Worm (Caenorhabditis elegans) whole organism, L4 larva: ENCODE data around the gene F40F8.5.

Experiments
- F10B5.3 ChIP-seq: sonication (generic microtip); optimal IDR thresholded peaks from 2 replicates; lab custom pipeline; 2016; ENCODE audit warnings: mild to moderate bottlenecking, missing genetic modification characterization, missing compliant biosample characterization
- T26A8.4 ChIP-seq: fragments of 200-800 bp; sonication (Bioruptor generic); IDR thresholded peaks from 2 replicates; pipeline ENCODE4 v1.3.6; 2022; ENCODE audit warnings: missing genetic modification characterization, missing compliant biosample characterization
- Y75B8A.6 ChIP-seq: fragments of 200-800 bp; sonication (Bioruptor generic); IDR thresholded peaks from 2 replicates; pipeline ENCODE4 v1.3.6; 2022; ENCODE audit warnings: missing genetic modification reagents, missing genetic modification characterization, missing compliant biosample characterization
- ZK546.5 ChIP-seq, 2 experiments: sonication (generic microtip); optimal IDR thresholded peaks; 2 replicates each; lab custom pipeline; 2017; ENCODE audit warnings: missing biosample characterization in 2 of 2, missing genetic modification characterization in 2 of 2
- aha-1 ChIP-seq: fragments of 150-350 bp; peaks from one replicate; lab custom pipeline; 2014; ENCODE audit warnings: missing biosample characterization, missing genetic modification characterization
- aly-2 ChIP-seq: sonication (generic microtip); optimal IDR thresholded peaks from 2 replicates; lab custom pipeline; 2018; ENCODE audit warnings: missing biosample characterization, missing genetic modification characterization
- attf-4 ChIP-seq: sonication (generic microtip); optimal IDR thresholded peaks from 3 replicates; lab custom pipeline; 2017; ENCODE audit warnings: missing biosample characterization, missing genetic modification characterization
- ces-1 ChIP-seq: fragments of 150-350 bp; sonication (generic microtip); optimal IDR thresholded peaks from 4 replicates; lab custom pipeline; 2014; ENCODE audit warnings: missing biosample characterization, missing genetic modification reagents, missing genetic modification characterization
- cey-2 ChIP-seq: sonication (generic microtip); optimal IDR thresholded peaks from 3 replicates; lab custom pipeline; 2017; ENCODE audit warnings: missing genetic modification characterization, mild to moderate bottlenecking, missing compliant biosample characterization, antibody characterized with exemption, borderline replicate concordance; ENCODE audit not compliant: insufficient read depth
- daf-12 ChIP-seq: fragments of 150-350 bp; optimal IDR thresholded peaks from 2 replicates; lab custom pipeline; 2014; ENCODE audit warnings: missing biosample characterization, missing genetic modification reagents, missing genetic modification characterization
- dmd-6 ChIP-seq: fragments of 200-800 bp; sonication (Bioruptor generic); IDR thresholded peaks from 2 replicates; pipeline ENCODE4 v1.3.6; 2022; ENCODE audit warnings: missing genetic modification reagents, missing genetic modification characterization, missing compliant biosample characterization
- dmd-8 ChIP-seq: fragments of 200-800 bp; sonication (Bioruptor generic); IDR thresholded peaks from 2 replicates; pipeline ENCODE4 v1.3.6; 2022; ENCODE audit warnings: missing genetic modification characterization, missing compliant biosample characterization
- dve-1 ChIP-seq: sonication (generic microtip); optimal IDR thresholded peaks from 2 replicates; lab custom pipeline; 2017; ENCODE audit warnings: antibody characterized with exemption, mild to moderate bottlenecking, missing genetic modification characterization, missing compliant biosample characterization; ENCODE audit not compliant: insufficient read depth
- gei-8 ChIP-seq: fragments of 200-800 bp; sonication (Bioruptor generic); optimal IDR thresholded peaks from 2 replicates; lab custom pipeline; 2018; ENCODE audit warnings: mild to moderate bottlenecking, missing genetic modification characterization, missing compliant biosample characterization
- hif-1 ChIP-seq, 2 experiments: sonication (generic microtip); optimal IDR thresholded peaks; 2 replicates each; lab custom pipeline; 2016 to 2017; ENCODE audit warnings: missing compliant biosample characterization in 2 of 2, missing genetic modification characterization in 2 of 2, missing genetic modification reagents in 2 of 2, missing genotype in 2 of 2, mild to moderate bottlenecking in 1 of 2
- hlh-30 ChIP-seq: sonication (generic microtip); optimal IDR thresholded peaks from 2 replicates; lab custom pipeline; 2017; ENCODE audit warnings: antibody characterized with exemption, mild to moderate bottlenecking, missing genetic modification characterization, missing compliant biosample characterization; ENCODE audit not compliant: insufficient read depth
- hmg-1.1 ChIP-seq: fragments of 200-800 bp; sonication (Bioruptor generic); IDR thresholded peaks from 2 replicates; pipeline ENCODE4 v1.3.6; 2022; ENCODE audit warnings: missing genetic modification reagents, missing genetic modification characterization, missing compliant biosample characterization
- jun-1 ChIP-seq: fragments of 150-350 bp; optimal IDR thresholded peaks from 2 replicates; lab custom pipeline; 2014; ENCODE audit warnings: missing biosample characterization, missing genetic modification reagents, missing genetic modification characterization
- lim-7 ChIP-seq: fragments of 200-800 bp; sonication (Bioruptor generic); IDR thresholded peaks from 2 replicates; pipeline ENCODE4 v1.3.6; 2022; ENCODE audit warnings: missing genetic modification characterization, missing compliant biosample characterization
- lin-13 ChIP-seq: fragments of 150-350 bp; optimal IDR thresholded peaks from 2 replicates; lab custom pipeline; 2014; ENCODE audit warnings: missing biosample characterization, missing genetic modification reagents, missing genetic modification characterization
- lin-29 ChIP-seq: fragments of 200-800 bp; sonication (Bioruptor generic); IDR thresholded peaks from 2 replicates; pipeline ENCODE4 v1.3.6; 2022; ENCODE audit warnings: missing genetic modification reagents, missing genetic modification characterization, missing compliant biosample characterization
- lin-38 ChIP-seq: fragments of 200-800 bp; sonication (Bioruptor generic); IDR thresholded peaks from 2 replicates; pipeline ENCODE4 v1.3.6; 2022; ENCODE audit warnings: missing genetic modification reagents, missing genetic modification characterization, missing compliant biosample characterization
- lin-39 ChIP-seq: fragments of 150-350 bp; optimal IDR thresholded peaks from 2 replicates; lab custom pipeline; 2014; ENCODE audit warnings: missing biosample characterization, missing genetic modification reagents, missing genetic modification characterization
- madf-9 ChIP-seq: fragments of 200-800 bp; sonication (Bioruptor generic); conservative IDR thresholded peaks from 2 replicates; pipeline ENCODE4 v1.3.6; 2022; ENCODE audit warnings: missing genetic modification reagents, missing genetic modification characterization, missing compliant biosample characterization
- nhr-10 ChIP-seq: fragments of 150-350 bp; optimal IDR thresholded peaks from 2 replicates; lab custom pipeline; 2014; ENCODE audit warnings: missing biosample characterization, missing genetic modification characterization
- nhr-111 ChIP-seq: fragments of 200-800 bp; sonication (Bioruptor generic); optimal IDR thresholded peaks from 2 replicates; lab custom pipeline; 2018; ENCODE audit warnings: mild to moderate bottlenecking, missing genetic modification characterization, missing compliant biosample characterization
- nhr-42 ChIP-seq: fragments of 200-800 bp; sonication (Bioruptor generic); IDR thresholded peaks from 2 replicates; pipeline ENCODE4 v1.3.6; 2022; ENCODE audit warnings: missing genetic modification characterization, missing compliant biosample characterization
- nhr-76 ChIP-seq: fragments of 150-350 bp; optimal IDR thresholded peaks from 2 replicates; lab custom pipeline; 2014; ENCODE audit warnings: missing biosample characterization, missing genetic modification characterization
- php-3 ChIP-seq: fragments of 200-800 bp; sonication (Bioruptor generic); IDR thresholded peaks from 2 replicates; pipeline ENCODE4 v1.3.6; 2022; ENCODE audit warnings: missing genetic modification reagents, missing genetic modification characterization, missing compliant biosample characterization
- set-16 ChIP-seq: fragments of 200-800 bp; sonication (Bioruptor generic); IDR thresholded peaks from 2 replicates; pipeline ENCODE4 v1.3.6; 2022; ENCODE audit warnings: missing genetic modification reagents, missing genetic modification characterization, missing compliant biosample characterization
- snpc-4 ChIP-seq: fragments of 150-350 bp; optimal IDR thresholded peaks from 2 replicates; lab custom pipeline; 2014; ENCODE audit warnings: missing biosample characterization, missing genetic modification characterization
- spr-1 ChIP-seq: sonication (generic microtip); optimal IDR thresholded peaks from 2 replicates; lab custom pipeline; 2016; ENCODE audit warnings: mild to moderate bottlenecking, missing genetic modification characterization, missing compliant biosample characterization
- tag-97 ChIP-seq: fragments of 200-800 bp; sonication (Bioruptor generic); IDR thresholded peaks from 2 replicates; pipeline ENCODE4 v1.3.6; 2022; ENCODE audit warnings: missing genetic modification characterization, missing compliant biosample characterization
- unc-130 ChIP-seq: sonication (generic microtip); optimal IDR thresholded peaks from 2 replicates; lab custom pipeline; 2016; ENCODE audit warnings: missing genetic modification reagents, missing genetic modification characterization, missing compliant biosample characterization
- vab-7 ChIP-seq: fragments of 200-800 bp; sonication (Bioruptor generic); IDR thresholded peaks from 2 replicates; pipeline ENCODE4 v1.3.6; 2022; ENCODE audit warnings: missing genetic modification reagents, missing genetic modification characterization, missing compliant biosample characterization
- zfp-3 ChIP-seq: fragments of 200-800 bp; sonication (Bioruptor generic); conservative IDR thresholded peaks from 2 replicates; pipeline ENCODE4 v1.3.6; 2022; ENCODE audit warnings: missing genetic modification reagents, missing genetic modification characterization, missing compliant biosample characterization
- ztf-11 ChIP-seq: fragments of 150-350 bp; optimal IDR thresholded peaks from 2 replicates; lab custom pipeline; 2014; ENCODE audit warnings: missing biosample characterization, missing genetic modification characterization

Gene F40F8.5

DNA sequence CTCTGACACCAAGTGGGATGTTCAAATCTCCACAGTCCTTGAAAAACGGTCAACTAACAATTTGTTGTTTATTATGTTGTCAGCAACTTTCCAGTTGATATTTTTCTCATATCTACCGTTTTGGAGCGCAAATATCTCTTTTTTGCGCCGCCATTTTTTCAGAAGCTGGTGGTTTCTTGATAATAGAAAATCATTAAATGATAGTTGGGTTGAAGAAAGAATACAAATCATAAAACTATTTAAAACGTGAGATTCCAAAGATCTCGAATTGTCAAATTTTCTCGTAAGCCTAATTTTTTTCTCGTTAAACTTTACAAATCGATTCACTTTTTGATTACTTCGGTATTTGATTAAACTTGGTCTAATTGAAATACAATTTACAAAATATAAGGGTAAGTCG, 42.3 kb downstream of the F40F8.5 start, which contains the start of gene rpl-42:
Gene rpl-42 (plus strand): TSS at position 301 of the 400 bp plus-strand sequence.
- no peak for TF ChIP-seq tag-97 (GFP tag; lab: Robert Waterston, UW)
- no peak for TF ChIP-seq madf-9 (GFP tag; lab: Robert Waterston, UW)
- TF ChIP-seq php-3 (GFP tag; lab: Robert Waterston, UW), result no peak
- TF ChIP-seq lin-13, result no peak
- TF ChIP-seq vab-7, result no peak
- TF ChIP-seq nhr-10 (tag; lab: Kevin White, UChicago), result no peak
- TF ChIP-seq daf-12, result no peak
- no peak for TF ChIP-seq jun-1 (tag; lab: Kevin White, UChicago)
- TF ChIP-seq set-16 (GFP tag; lab: Robert Waterston, UW), result no peak
- no peak for TF ChIP-seq hmg-1.1 (GFP tag; lab: Robert Waterston, UW)
- TF ChIP-seq lin-38, result no peak
- TF ChIP-seq dmd-8, result no peak
- no peak for TF ChIP-seq nhr-111 (GFP tag; lab: Kevin White, UChicago)
- TF ChIP-seq unc-130 (GFP tag; lab: Kevin White, UChicago), result no peak
- TF ChIP-seq nhr-76 (tag; lab: Kevin White, UChicago), result no peak
- no peak for TF ChIP-seq T26A8.4 (GFP tag; lab: Robert Waterston, UW)
- no peak for TF ChIP-seq attf-4 (tag; lab: Kevin White, UChicago)
- no peak for TF ChIP-seq lin-39 (tag; lab: Kevin White, UChicago)
- no peak for TF ChIP-seq zfp-3
- TF ChIP-seq, all 104 proteins: peak for 0

DNA sequence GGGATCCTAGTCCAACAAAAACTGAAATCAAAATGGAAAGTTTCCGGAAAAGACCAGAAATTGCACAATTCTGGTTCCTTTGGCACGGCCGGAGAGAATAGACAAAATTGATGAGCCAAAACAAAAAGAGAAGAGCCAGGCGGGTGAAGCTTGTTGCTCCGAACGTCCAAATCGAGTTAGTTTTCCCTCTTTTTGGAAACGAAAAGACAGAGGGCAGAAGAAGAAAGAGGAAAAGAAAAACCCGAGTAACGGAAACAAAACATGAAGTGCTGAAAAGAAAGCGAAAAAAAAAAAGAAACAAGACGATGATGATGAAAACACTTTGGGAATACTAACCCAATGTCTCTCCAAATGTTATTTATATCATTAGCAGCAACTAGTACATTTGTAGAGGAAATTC, 43.2 kb downstream of the F40F8.5 start:
- peak; percentile 62 for TF ChIP-seq ces-1 (GFP tag; lab: Kevin White, UChicago)
- TF ChIP-seq ZK546.5 (tag; optimal IDR thresholded peaks at IDR 0.05; lab: Kevin White, UChicago), result no peak

DNA sequence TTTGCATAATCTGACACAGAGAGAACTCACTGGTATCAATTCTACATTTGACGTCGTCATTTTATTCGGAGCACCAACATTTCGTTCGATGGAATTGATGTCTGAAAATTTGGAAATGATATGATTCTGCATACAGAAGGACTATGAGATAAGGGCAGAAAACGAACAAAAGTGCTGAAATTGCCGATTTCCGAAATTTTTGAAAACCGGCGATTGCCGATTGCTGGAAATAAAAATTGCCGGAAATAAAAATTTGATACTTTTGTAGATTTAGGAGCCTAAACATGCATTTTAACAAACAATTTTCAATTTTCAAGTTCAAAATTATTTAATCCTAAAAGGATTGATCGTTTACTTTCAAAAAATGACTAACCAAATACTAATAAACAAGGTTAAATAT, 45.4 kb downstream of the F40F8.5 start, which contains the start of gene unc-53:
Gene unc-53 (minus strand): TSS at position 101 of the 400 bp plus-strand sequence.
- no peak for TF ChIP-seq lin-29 (GFP tag; lab: Robert Waterston, UW)
- no peak for TF ChIP-seq dve-1 (tag; lab: Kevin White, UChicago)
- no peak for TF ChIP-seq snpc-4 (tag; lab: Kevin White, UChicago)
- no peak for TF ChIP-seq lim-7
- no peak for TF ChIP-seq nhr-10 (tag; lab: Kevin White, UChicago)
- TF ChIP-seq spr-1 (tag; lab: Kevin White, UChicago), result no peak
- TF ChIP-seq zfp-3, result no peak
- TF ChIP-seq madf-9 (GFP tag; lab: Robert Waterston, UW), result no peak
- TF ChIP-seq dmd-6 (GFP tag; lab: Robert Waterston, UW), result no peak
- no peak for TF ChIP-seq F10B5.3 (tag; lab: Kevin White, UChicago)
- no peak for TF ChIP-seq aha-1 (tag; lab: Kevin White, UChicago)
- TF ChIP-seq Y75B8A.6 (GFP tag; lab: Robert Waterston, UW), result no peak

DNA sequence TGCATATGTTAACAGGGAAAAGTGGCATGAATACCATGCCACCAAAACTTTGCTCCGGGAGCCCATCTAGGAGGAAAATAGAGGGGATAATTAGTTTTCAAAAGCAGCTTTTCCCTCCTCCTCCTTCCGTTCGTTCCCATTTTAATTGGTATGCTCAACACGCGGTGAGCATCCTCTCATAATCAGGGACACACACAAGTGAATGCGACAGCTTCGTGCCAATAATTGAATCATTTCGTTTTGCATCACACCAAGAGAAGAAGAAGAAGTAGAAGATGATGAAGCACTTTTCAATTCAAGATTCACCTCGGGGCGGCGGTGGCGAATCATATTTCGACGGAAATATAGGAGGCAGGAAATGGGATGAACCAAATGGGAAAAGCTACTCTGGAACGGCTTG, 46.6 kb downstream of the F40F8.5 start:
- TF ChIP-seq cey-2 (tag; lab: Kevin White, UChicago), result no peak
- peak; percentile 64 for TF ChIP-seq aha-1 (tag; lab: Kevin White, UChicago)

DNA sequence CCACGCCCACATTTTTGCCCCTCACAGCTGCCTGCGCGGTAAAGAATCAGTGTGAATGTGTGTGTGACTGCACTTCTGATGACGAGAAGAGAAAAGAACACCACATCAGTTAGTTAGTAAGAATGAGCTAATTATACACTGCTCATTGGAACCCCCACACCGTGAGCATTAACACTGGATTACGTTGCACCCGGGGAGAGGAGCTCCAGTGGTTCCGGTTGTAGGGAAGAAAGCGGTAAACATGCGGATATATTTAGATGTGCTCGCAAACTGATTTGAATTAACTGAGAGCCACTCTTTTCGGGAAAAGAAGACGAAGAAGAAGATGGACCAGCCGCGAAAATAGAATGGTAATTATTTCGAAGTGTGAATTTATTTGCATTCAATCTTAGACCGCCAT, 48.0 kb downstream of the F40F8.5 start:
- TF ChIP-seq gei-8 (GFP tag; lab: Kevin White, UChicago) (no peak), hlh-30 (tag; lab: Kevin White, UChicago) (no peak), aly-2 (tag; lab: Kevin White, UChicago) (no peak), ztf-11 (tag; lab: Kevin White, UChicago) (no peak), hif-1 (tag; optimal IDR thresholded peaks at IDR 0.05; lab: Kevin White, UChicago) (no peak), nhr-42 (no peak), lin-29 (GFP tag; lab: Robert Waterston, UW) (no peak)
